Fruit fly (Drosophila melanogaster): ENCODE measurements around the gene CG15742.

DNA sequence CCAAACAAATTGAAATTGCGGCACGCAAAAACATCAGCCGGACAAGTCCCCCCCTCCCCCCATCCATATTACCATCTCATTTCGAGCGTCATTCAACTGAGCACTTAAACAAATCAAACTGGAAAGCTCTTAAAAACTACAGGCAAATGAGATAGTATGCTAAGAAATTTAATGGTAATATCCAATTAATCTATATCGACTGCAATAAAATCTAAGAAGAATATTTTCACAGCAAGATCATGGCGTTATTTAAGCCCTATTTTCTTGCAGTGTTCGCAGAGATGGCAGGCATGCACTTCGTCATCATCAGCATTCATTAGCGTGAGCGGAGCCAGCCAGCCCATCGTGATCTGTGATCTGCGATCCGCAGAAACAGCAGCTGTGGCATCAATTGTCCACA, 13.8 kb downstream of the CG15742 start:
- TF ChIP-seq CG8478 (optimal IDR thresholded peaks at IDR 0.05) (no peak), CTCF (optimal IDR thresholded peaks at IDR 0.05) (no peak)

All from S2 (cell line).